Fruit fly (Drosophila melanogaster) whole organism, wandering third instar larva: ENCODE results near the gene tup.

Experiments used
- Dif ChIP-seq: fragments of 200-275, 200-300 bp; sonication (Bioruptor generic); optimal IDR thresholded peaks from 2 replicates; lab custom pipeline; 2018; ENCODE audit warnings: missing biosample characterization, missing genetic modification characterization; ENCODE audit not compliant: partially characterized antibody
- Sp1 ChIP-seq: fragments of 200-800 bp; sonication (Bioruptor generic); optimal IDR thresholded peaks from 3 replicates; lab custom pipeline; 2019; ENCODE audit warnings: missing biosample characterization, mild to moderate bottlenecking, missing genetic modification characterization, moderate library complexity
- tai ChIP-seq: sonication (Bioruptor generic); optimal IDR thresholded peaks from 2 replicates; lab custom pipeline; 2016; ENCODE audit warnings: missing biosample characterization, missing genetic modification characterization

DNA sequence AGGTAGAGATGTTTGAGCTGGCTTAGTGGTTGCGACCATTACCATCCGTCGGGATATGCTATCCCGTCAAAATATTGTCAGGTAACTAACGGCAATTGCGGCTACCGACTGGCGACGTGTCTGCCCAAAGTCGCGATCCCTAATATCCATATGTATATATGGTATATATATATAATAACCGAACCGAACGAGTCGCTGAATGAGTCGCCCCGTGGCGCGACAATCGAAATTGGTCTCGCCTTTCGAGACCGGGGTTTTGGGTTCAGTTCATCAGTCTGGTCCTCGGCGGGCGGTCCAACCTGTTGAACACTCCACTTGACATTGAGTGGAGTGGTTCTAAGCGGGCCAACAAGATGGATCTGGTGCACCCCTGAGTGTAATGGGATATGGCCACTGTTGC is 5.8 kb downstream of the tup start:
- TF ChIP-seq Sp1 (GFP tag; lab: Kevin White, UChicago) (no peak), Dif (GFP tag; lab: Kevin White, UChicago) (no peak), tai (GFP tag; lab: Kevin White, UChicago) (no peak)
